Fruit fly (Drosophila melanogaster) whole organism, embryonic: ENCODE results near the gene kirre.

Source experiments
- Awh ChIP-seq: fragments of 200-800 bp; sonication (Bioruptor generic); IDR thresholded peaks from 2 replicates; pipeline ENCODE4, ENCODE4 v1.3.6; 2022; ENCODE audit warnings: missing biosample characterization, missing genetic modification characterization
- CG11560 ChIP-seq: fragments of 200-800 bp; sonication (Bioruptor generic); IDR thresholded peaks from 3 replicates; pipeline ENCODE4 v1.3.6; 2022; ENCODE audit warnings: missing biosample characterization, missing genetic modification characterization
- CG11696 ChIP-seq: fragments of 200-800 bp; sonication (Bioruptor generic); IDR thresholded peaks from 2 replicates; pipeline ENCODE4 v1.3.6; 2022; ENCODE audit warnings: missing biosample characterization, missing genetic modification characterization
- CG12104 ChIP-seq: fragments of 200-800 bp; sonication (Bioruptor generic); optimal IDR thresholded peaks from 3 replicates; lab custom pipeline; 2016; ENCODE audit warnings: missing biosample characterization, missing genetic modification characterization
- CG12155 ChIP-seq: fragments of 200-800 bp; sonication (Bioruptor generic); optimal IDR thresholded peaks from 3 replicates; lab custom pipeline; 2016; ENCODE audit warnings: missing biosample characterization, missing genetic modification characterization
- CG14050 ChIP-seq: fragments of 200-800 bp; sonication (Bioruptor generic); IDR thresholded peaks from 3 replicates; pipeline ENCODE4 v1.3.6; 2022; ENCODE audit warnings: missing biosample characterization, missing genetic modification characterization
- CG18599 ChIP-seq: fragments of 200-800 bp; sonication (Bioruptor generic); optimal IDR thresholded peaks from 3 replicates; lab custom pipeline; 2017; ENCODE audit warnings: missing biosample characterization, missing genetic modification characterization, mild to moderate bottlenecking, moderate library complexity, missing genetic modification reagents
- CG30431 ChIP-seq: fragments of 200-800 bp; sonication (Bioruptor generic); optimal IDR thresholded peaks from 2 replicates; lab custom pipeline; 2017; ENCODE audit warnings: missing biosample characterization, missing genetic modification characterization
- CG31224 ChIP-seq: fragments of 200-800 bp; sonication (Bioruptor generic); IDR thresholded peaks from 2 replicates; pipeline ENCODE4 v1.3.6; 2022; ENCODE audit warnings: missing biosample characterization, missing genetic modification characterization
- CG32772 ChIP-seq: fragments of 200-800 bp; sonication (Bioruptor generic); IDR thresholded peaks from 2 replicates; pipeline ENCODE4 v1.3.6; 2022; ENCODE audit warnings: missing biosample characterization, missing genetic modification characterization
- CG34376 ChIP-seq: fragments of 200-800 bp; sonication (Bioruptor generic); optimal IDR thresholded peaks from 2 replicates; lab custom pipeline; 2018; ENCODE audit warnings: missing biosample characterization, mild to moderate bottlenecking, missing genetic modification characterization
- CG34422 ChIP-seq: fragments of 200-800 bp; sonication (Bioruptor generic); IDR thresholded peaks from 3 replicates; pipeline ENCODE4 v1.3.6; 2022; ENCODE audit warnings: missing biosample characterization, missing genetic modification characterization
- CG3726 ChIP-seq: fragments of 200-800 bp; sonication (Bioruptor generic); IDR thresholded peaks from 3 replicates; pipeline ENCODE4, ENCODE4 v1.3.6; 2022; ENCODE audit warnings: missing biosample characterization, missing genetic modification characterization
- CG3847 ChIP-seq: fragments of 200-800 bp; sonication (Bioruptor generic); IDR thresholded peaks from 2 replicates; pipeline ENCODE4 v1.3.6; 2022; ENCODE audit warnings: missing biosample characterization, missing genetic modification characterization
- CG7987 ChIP-seq: fragments of 200-800 bp; sonication (Bioruptor generic); optimal IDR thresholded peaks from 2 replicates; lab custom pipeline; 2018; ENCODE audit warnings: missing biosample characterization, mild to moderate bottlenecking, missing genetic modification characterization, moderate library complexity
- CG9609 ChIP-seq: fragments of 200-800 bp; sonication (Bioruptor generic); optimal IDR thresholded peaks from 3 replicates; lab custom pipeline; 2016; ENCODE audit warnings: missing biosample characterization, missing genetic modification characterization
- Dek ChIP-seq: fragments of 200-800 bp; sonication (Bioruptor generic); optimal IDR thresholded peaks from 3 replicates; lab custom pipeline; 2019; ENCODE audit warnings: missing biosample characterization, mild to moderate bottlenecking, missing genetic modification characterization, moderate library complexity
- Dref ChIP-seq: fragments of 200-800 bp; sonication (Bioruptor generic); IDR thresholded peaks from 2 replicates; pipeline ENCODE4 v1.3.6; 2022; ENCODE audit warnings: missing biosample characterization, missing genetic modification characterization
- Hr51 ChIP-seq, 2 experiments: fragments of 200-800 bp; sonication (Bioruptor generic); optimal IDR thresholded peaks; 2 replicates in 1 of 2; 3 replicates in 1 of 2; lab custom pipeline; 2016 to 2018; ENCODE audit warnings: missing biosample characterization in 2 of 2, missing genetic modification characterization in 2 of 2, mild to moderate bottlenecking in 1 of 2, moderate library complexity in 1 of 2
- Hr78 ChIP-seq, 2 experiments: fragments of 200-800 bp in 1 of 2; fragments of >200 bp in 1 of 2; sonication (Bioruptor generic) in 1 of 2; optimal IDR thresholded peaks; 2 replicates each; lab custom pipeline; 2017 to 2019; ENCODE audit warnings: missing biosample characterization in 2 of 2, missing genetic modification characterization in 2 of 2, mild to moderate bottlenecking in 1 of 2, moderate library complexity in 1 of 2
- Hsf ChIP-seq: fragments of 200-800 bp; sonication (Bioruptor generic); optimal IDR thresholded peaks from 3 replicates; lab custom pipeline; 2016; ENCODE audit warnings: missing biosample characterization, missing genetic modification characterization
- Meics ChIP-seq: fragments of 200-800 bp; sonication (Bioruptor generic); optimal IDR thresholded peaks from 2 replicates; lab custom pipeline; 2017; ENCODE audit warnings: missing biosample characterization, mild to moderate bottlenecking, missing genetic modification characterization
- Myb ChIP-seq: fragments of 200-800 bp; sonication (Bioruptor generic); optimal IDR thresholded peaks from 2 replicates; lab custom pipeline; 2016; ENCODE audit warnings: missing biosample characterization, missing genetic modification characterization
- Nf-YA ChIP-seq: fragments of 200-800 bp; sonication (Bioruptor generic); IDR thresholded peaks from 2 replicates; pipeline ENCODE4 v1.3.6; 2022; ENCODE audit warnings: missing biosample characterization, missing genetic modification characterization
- Rfx ChIP-seq: fragments of 200-800 bp; sonication (Bioruptor generic); IDR thresholded peaks from 2 replicates; pipeline ENCODE4 v1.3.6; 2022; ENCODE audit warnings: missing biosample characterization, missing genetic modification characterization
- al ChIP-seq: fragments of 200-800 bp; sonication (Bioruptor generic); IDR thresholded peaks from 2 replicates; pipeline ENCODE4 v1.3.6; 2022; ENCODE audit warnings: missing biosample characterization, missing genetic modification characterization
- cg ChIP-seq: fragments of 200-800 bp; sonication (Bioruptor generic); optimal IDR thresholded peaks from 3 replicates; lab custom pipeline; 2019; ENCODE audit warnings: missing biosample characterization, mild to moderate bottlenecking, missing genetic modification characterization, moderate library complexity
- grn ChIP-seq: fragments of 200-800 bp; sonication (Bioruptor generic); optimal IDR thresholded peaks from 3 replicates; lab custom pipeline; 2017; ENCODE audit warnings: missing biosample characterization, missing genetic modification characterization
- her ChIP-seq: fragments of 200-800 bp; sonication (Bioruptor generic); optimal IDR thresholded peaks from 2 replicates; lab custom pipeline; 2016; ENCODE audit warnings: missing biosample characterization, missing genetic modification characterization
- kay ChIP-seq: fragments of 200-800 bp; sonication (Bioruptor generic); optimal IDR thresholded peaks from 2 replicates; lab custom pipeline; 2016; ENCODE audit warnings: missing biosample characterization, missing genetic modification characterization
- lbe ChIP-seq: fragments of 200-800 bp; sonication (Bioruptor generic); optimal IDR thresholded peaks from 2 replicates; lab custom pipeline; 2016; ENCODE audit warnings: missing biosample characterization, mild to moderate bottlenecking, missing genetic modification characterization
- luna ChIP-seq: fragments of 200-800 bp; sonication (Bioruptor generic); optimal IDR thresholded peaks from 2 replicates; lab custom pipeline; 2016; ENCODE audit warnings: missing biosample characterization, missing genetic modification characterization
- onecut ChIP-seq: fragments of 200-800 bp; sonication (Bioruptor generic); IDR thresholded peaks from 2 replicates; pipeline ENCODE4 v1.3.6; 2022; ENCODE audit warnings: missing biosample characterization, missing genetic modification characterization
- otp ChIP-seq: fragments of 200-800 bp; sonication (Bioruptor generic); IDR thresholded peaks from 3 replicates; pipeline ENCODE4, ENCODE4 v1.3.6; 2022; ENCODE audit warnings: missing biosample characterization, missing genetic modification characterization
- pnt ChIP-seq: fragments of 200-800 bp; sonication (Bioruptor generic); optimal IDR thresholded peaks from 3 replicates; lab custom pipeline; 2016; ENCODE audit warnings: missing biosample characterization, missing genetic modification characterization
- row ChIP-seq: fragments of 200-800 bp; sonication (Bioruptor generic); IDR thresholded peaks from 3 replicates; pipeline ENCODE4 v1.3.6; 2022; ENCODE audit warnings: missing biosample characterization, missing genetic modification characterization
- sc ChIP-seq, 3 experiments: fragments of >200 bp in 2 of 3; fragments of 200-800 bp in 1 of 3; sonication (Bioruptor generic) in 1 of 3; optimal IDR thresholded peaks; 2 replicates in 2 of 3; 3 replicates in 1 of 3; lab custom pipeline; 2017; ENCODE audit warnings: mild to moderate bottlenecking in 1 of 3, missing biosample characterization in 1 of 3, missing genetic modification characterization in 1 of 3, missing genetic modification reagents in 1 of 3
- sqz ChIP-seq: fragments of 200-800 bp; sonication (Bioruptor generic); optimal IDR thresholded peaks from 3 replicates; lab custom pipeline; 2018; ENCODE audit warnings: missing biosample characterization, mild to moderate bottlenecking, missing genetic modification characterization
- sr ChIP-seq: fragments of 200-800 bp; sonication (Bioruptor generic); IDR thresholded peaks from 3 replicates; pipeline ENCODE4 v1.3.6; 2022; ENCODE audit warnings: missing biosample characterization, missing genetic modification characterization
- tup ChIP-seq: fragments of 200-800 bp; sonication (Bioruptor generic); optimal IDR thresholded peaks from 2 replicates; lab custom pipeline; 2016; ENCODE audit warnings: missing biosample characterization, mild to moderate bottlenecking, missing genetic modification characterization, moderate library complexity
- vnd ChIP-seq: fragments of 200-800 bp; sonication (Bioruptor generic); IDR thresholded peaks from 3 replicates; pipeline ENCODE4 v1.3.6; 2022; ENCODE audit warnings: missing biosample characterization, missing genetic modification characterization; ENCODE audit not compliant: partially characterized antibody
- vvl ChIP-seq: fragments of 200-800 bp; sonication (Bioruptor generic); IDR thresholded peaks from 2 replicates; pipeline ENCODE4 v1.3.6; 2022; ENCODE audit warnings: missing biosample characterization, missing genetic modification characterization

The kirre gene

dm6 chrX:2708156-2708734 lies 31.9 kb upstream of the kirre start, which contains the start of gene CG2681 (continued):
- TF ChIP-seq Hr78 (GFP tag; optimal IDR thresholded peaks at IDR 0.05; lab: Kevin White, UChicago): no peak
- TF ChIP-seq al (GFP tag; lab: Robert Waterston, UW): peak; percentile 50
- TF ChIP-seq CG11560: 0 out of 3 replicates have a peak, but pooled peaks have one; percentile 37
- no peak for TF ChIP-seq CG7987
- TF ChIP-seq pnt (GFP tag; lab: Kevin White, UChicago): no peak
- TF ChIP-seq CG14050 (GFP tag; lab: Robert Waterston, UW): peak; percentile 27; the same call in 1 of the 3 replicates
- no peak for TF ChIP-seq cg (GFP tag; lab: Kevin White, UChicago)
- TF ChIP-seq Awh (GFP tag; lab: Robert Waterston, UW): peak; percentile 49; the same call in 1 of the 2 replicates
- 0 out of 3 replicates have a peak, but pooled peaks have one; percentile 26 for TF ChIP-seq sr (GFP tag; lab: Robert Waterston, UW)
- no peak for TF ChIP-seq Hr51 (GFP tag; optimal IDR thresholded peaks at IDR 0.05; lab: Kevin White, UChicago)
- 0 out of 3 replicates have a peak, but pooled peaks have one; percentile 37 for TF ChIP-seq CG3726
- TF ChIP-seq Myb (GFP tag; lab: Kevin White, UChicago): no peak
- TF ChIP-seq CG34422 (GFP tag; lab: Robert Waterston, UW): peak; percentile 14; the same call in 1 of the 3 replicates
- no peak for TF ChIP-seq Dref (GFP tag; lab: Robert Waterston, UW)
- no peak for TF ChIP-seq CG18599 (GFP tag; lab: Kevin White, UChicago)
- TF ChIP-seq CG12155 (GFP tag; lab: Kevin White, UChicago): peak; percentile 0
- TF ChIP-seq vnd (GFP tag; lab: Robert Waterston, UW): no peak
- TF ChIP-seq CG34376 (GFP tag; lab: Kevin White, UChicago): no peak
- TF ChIP-seq onecut (GFP tag; lab: Robert Waterston, UW): no peak
- no peak for TF ChIP-seq grn
- peak; percentile 31; the same call in 1 of the 2 replicates for TF ChIP-seq CG31224
- TF ChIP-seq CG3847: 0 out of 2 replicates have a peak, but pooled peaks have one; percentile 7
- peak; percentile 21 for TF ChIP-seq Meics (GFP tag; lab: Kevin White, UChicago)
- TF ChIP-seq Dek: no peak
- no peak for TF ChIP-seq CG12104 (GFP tag; lab: Kevin White, UChicago)
- no peak for TF ChIP-seq CG30431 (GFP tag; lab: Kevin White, UChicago)
- peak; percentile 22 for TF ChIP-seq CG9609 (GFP tag; lab: Kevin White, UChicago)
- TF ChIP-seq CG32772 (GFP tag; lab: Robert Waterston, UW): peak; percentile 43
- TF ChIP-seq sqz: no peak
- 0 out of 3 replicates have a peak, but pooled peaks have one; percentile 51 for TF ChIP-seq otp (GFP tag; lab: Robert Waterston, UW)
- no peak for TF ChIP-seq sc (optimal IDR thresholded peaks at IDR 0.05; lab: Kevin White, UChicago)
- TF ChIP-seq sc (GFP tag; optimal IDR thresholded peaks at IDR 0.05; lab: Kevin White, UChicago): no peak
- peak; percentile 66 for TF ChIP-seq row (GFP tag; lab: Robert Waterston, UW)
- TF ChIP-seq tup: no peak
- TF ChIP-seq Rfx (GFP tag; lab: Robert Waterston, UW): peak; percentile 72
- TF ChIP-seq luna (GFP tag; lab: Kevin White, UChicago): no peak
- TF ChIP-seq lbe: no peak
- peak; percentile 35; the same call in 1 of the 2 replicates for TF ChIP-seq Nf-YA
- 0 out of 2 replicates have a peak, but pooled peaks have one; percentile 16 for TF ChIP-seq CG11696 (GFP tag; lab: Robert Waterston, UW)
- peak; percentile 27 for TF ChIP-seq Hsf
- TF ChIP-seq kay (GFP tag; lab: Kevin White, UChicago): no peak
- TF ChIP-seq vvl (GFP tag; lab: Robert Waterston, UW): peak; percentile 52
- peak; percentile 15 for TF ChIP-seq her (GFP tag; lab: Kevin White, UChicago)
